Worm (Caenorhabditis elegans) whole organism, midembryonic: ENCODE measurements around the gene str-217.
A peak's percentile ranks its signal among the peaks of the same experiment; 100 is the strongest.

ENCODE experiments used
- T22C8.4 ChIP-seq: fragments of 200-800 bp; sonication (Bioruptor generic); IDR thresholded peaks from 2 replicates; pipeline ENCODE4 v1.3.6; 2022; ENCODE audit warnings: missing genetic modification characterization, missing compliant biosample characterization
- cog-1 ChIP-seq: sonication (generic microtip); optimal IDR thresholded peaks from 2 replicates; lab custom pipeline; 2016; ENCODE audit warnings: missing genetic modification characterization, missing compliant biosample characterization
- flt-1 ChIP-seq: fragments of 200-800 bp; sonication (Bioruptor generic); IDR thresholded peaks from 2 replicates; pipeline ENCODE4 v1.3.6; 2022; ENCODE audit warnings: missing genetic modification characterization, missing compliant biosample characterization
- klf-2 ChIP-seq: fragments of 200-800 bp; sonication (Bioruptor generic); conservative IDR thresholded peaks from 2 replicates; pipeline ENCODE4 v1.3.6; 2022; ENCODE audit warnings: missing genetic modification reagents, missing genetic modification characterization, missing compliant biosample characterization
- med-1 ChIP-seq: sonication (generic microtip); optimal IDR thresholded peaks from 2 replicates; lab custom pipeline; 2017; ENCODE audit warnings: missing genetic modification characterization, mild to moderate bottlenecking, missing compliant biosample characterization, antibody characterized with exemption, missing genetic modification reagents; ENCODE audit not compliant: insufficient read depth
- ref-1 ChIP-seq: fragments of 200-800 bp; sonication (Bioruptor generic); conservative IDR thresholded peaks from 2 replicates; pipeline ENCODE4 v1.3.6; 2022; ENCODE audit warnings: missing genetic modification reagents, missing genetic modification characterization, missing compliant biosample characterization
- tab-1 ChIP-seq: fragments of 200-800 bp; sonication (Bioruptor generic); IDR thresholded peaks from 2 replicates; pipeline ENCODE4 v1.3.6; 2022; ENCODE audit warnings: missing genetic modification characterization, missing compliant biosample characterization
- ztf-23 ChIP-seq: fragments of 200-800 bp; sonication (Bioruptor generic); IDR thresholded peaks from 2 replicates; pipeline ENCODE4 v1.3.6; 2022; ENCODE audit warnings: missing genetic modification reagents, missing genetic modification characterization, missing compliant biosample characterization
- ztf-29 ChIP-seq: fragments of 200-800 bp; sonication (Bioruptor generic); IDR thresholded peaks from 2 replicates; pipeline ENCODE4 v1.3.6; 2022; ENCODE audit warnings: missing genetic modification reagents, missing genetic modification characterization, missing compliant biosample characterization

str-217 gene

DNA sequence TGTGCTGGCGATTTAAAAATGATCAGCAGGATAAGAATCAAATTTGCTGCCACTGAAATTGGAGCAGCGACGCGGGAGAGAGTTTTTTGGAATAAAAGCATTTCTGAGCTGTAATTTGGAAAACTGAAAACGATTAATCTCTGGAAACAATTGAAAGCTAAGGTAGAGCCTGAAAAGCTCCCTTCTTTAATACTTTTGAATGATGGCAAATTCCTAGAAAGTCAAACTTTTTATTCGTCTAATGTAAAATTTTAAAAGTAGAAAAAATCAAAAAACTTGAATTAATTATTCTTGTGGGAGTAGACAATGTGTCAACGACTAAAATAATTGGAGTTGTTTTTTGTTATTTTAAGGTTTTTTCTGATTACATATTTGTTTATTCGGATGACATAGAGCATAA, at the start of gene str-217:
Gene str-217 (minus strand): TSS at position 101 of the 400 bp plus-strand sequence.
- TF ChIP-seq T22C8.4 (GFP tag; lab: Robert Waterston, UW) (no peak), ref-1 (GFP tag; lab: Robert Waterston, UW) (no peak), med-1 (GFP tag; lab: Kevin White, UChicago) (no peak), ztf-29 (GFP tag; lab: Robert Waterston, UW) (no peak), cog-1 (no peak), ztf-23 (GFP tag; lab: Robert Waterston, UW) (no peak), flt-1 (no peak), tab-1 (no peak), klf-2 (GFP tag; lab: Robert Waterston, UW) (no peak)

DNA sequence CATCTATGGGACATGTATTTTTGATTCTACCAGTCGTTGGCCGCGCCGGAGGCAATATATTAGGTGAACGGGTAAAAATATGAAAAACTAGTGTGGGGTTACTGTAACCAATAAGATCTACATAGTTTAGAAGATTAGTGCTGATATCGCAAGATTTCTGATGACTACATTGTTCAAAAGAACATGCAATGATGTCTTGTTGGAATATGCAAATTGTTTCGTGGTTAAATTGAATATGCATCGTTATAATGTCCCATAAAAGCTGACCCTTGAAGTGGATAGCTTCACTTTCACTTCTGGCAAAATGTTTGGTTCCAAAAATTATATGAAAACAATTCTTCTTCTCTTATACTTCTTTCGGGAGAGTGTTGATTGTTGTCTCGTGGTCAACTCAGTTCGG, 44.4 kb upstream of the str-217 start, which contains the start of gene F28B1.2:
Gene F28B1.2 (plus strand): TSS at position 301 of the 400 bp plus-strand sequence.
- no peak for TF ChIP-seq klf-2 (GFP tag; lab: Robert Waterston, UW)
- no peak for TF ChIP-seq tab-1
- TF ChIP-seq flt-1, result no peak
- no peak for TF ChIP-seq ref-1 (GFP tag; lab: Robert Waterston, UW)
- TF ChIP-seq ztf-23 (GFP tag; lab: Robert Waterston, UW), result no peak
- TF ChIP-seq ztf-29 (GFP tag; lab: Robert Waterston, UW), result no peak
- TF ChIP-seq T22C8.4 (GFP tag; lab: Robert Waterston, UW), result no peak
- no peak for TF ChIP-seq med-1 (GFP tag; lab: Kevin White, UChicago)
- no peak for TF ChIP-seq cog-1

DNA sequence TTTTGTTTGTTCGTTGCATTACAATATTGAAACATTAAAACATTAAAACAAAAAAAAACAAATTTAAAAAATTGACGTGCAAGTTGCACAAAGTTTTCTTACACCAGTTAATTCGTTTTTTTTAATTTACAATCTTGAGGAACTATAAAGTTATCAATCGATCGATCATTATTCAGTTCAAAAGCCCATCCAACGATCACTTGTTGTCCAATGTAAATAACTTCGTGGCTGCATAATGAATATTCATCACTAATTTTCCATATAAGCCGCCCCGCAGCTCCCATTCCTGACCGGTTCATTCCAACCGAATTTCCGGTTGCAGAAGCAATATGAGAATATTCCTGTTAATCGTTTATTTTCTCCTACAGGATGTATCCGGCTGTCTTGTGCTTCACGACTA, 42.2 kb upstream of the str-217 start, which contains the start of gene hpo-33:
Gene hpo-33 (plus strand): TSS at position 301 of the 400 bp plus-strand sequence.
- no peak for TF ChIP-seq ref-1 (GFP tag; lab: Robert Waterston, UW)

DNA sequence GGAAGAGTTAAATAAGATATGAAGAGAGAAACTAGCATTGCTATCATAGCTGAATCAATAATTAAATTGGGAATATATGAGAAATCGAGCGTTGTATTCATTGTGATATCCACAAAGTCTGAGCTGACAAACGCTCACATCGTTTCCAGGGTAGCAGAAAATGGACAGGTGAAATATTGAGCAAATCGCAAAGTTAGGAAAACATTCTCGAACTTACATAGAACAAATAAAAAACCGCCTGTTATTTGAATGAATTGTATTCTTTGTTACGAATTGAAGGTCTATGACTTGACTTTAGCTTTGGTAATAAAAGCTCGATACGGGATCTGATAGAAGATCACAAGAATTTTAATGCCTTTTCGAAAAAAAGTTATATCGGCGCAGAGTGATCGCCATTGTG, 35.7 kb upstream of the str-217 start, which contains the start of gene srz-94:
Gene srz-94 (minus strand): TSS at position 101 of the 400 bp plus-strand sequence.
- TF ChIP-seq T22C8.4 (GFP tag; lab: Robert Waterston, UW) (no peak), med-1 (GFP tag; lab: Kevin White, UChicago) (no peak), ztf-29 (GFP tag; lab: Robert Waterston, UW) (no peak), flt-1 (no peak), klf-2 (GFP tag; lab: Robert Waterston, UW) (no peak)

DNA sequence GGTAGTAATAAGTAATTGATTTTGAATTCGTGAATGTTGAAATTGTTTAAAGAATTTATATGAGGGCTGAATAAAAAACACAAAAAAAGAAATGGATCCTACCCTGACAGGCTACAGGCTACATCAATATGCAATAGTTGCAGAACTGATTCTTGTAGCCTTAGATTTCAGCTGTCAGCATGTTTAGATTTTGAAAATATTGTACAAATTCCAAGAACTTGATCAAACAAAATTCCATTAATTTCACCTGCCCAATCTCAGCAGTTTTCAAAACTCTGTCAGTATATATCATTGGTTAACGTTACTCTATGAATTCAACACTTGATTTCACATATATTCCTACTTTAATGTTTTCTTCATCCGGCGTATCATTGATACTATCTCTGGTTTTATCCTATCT, 30.3 kb upstream of the str-217 start:
- no peak for TF ChIP-seq tab-1
- no peak for TF ChIP-seq flt-1
- TF ChIP-seq cog-1, result no peak
- no peak for TF ChIP-seq T22C8.4 (GFP tag; lab: Robert Waterston, UW)
- TF ChIP-seq ztf-29 (GFP tag; lab: Robert Waterston, UW), result no peak
- TF ChIP-seq ref-1 (GFP tag; lab: Robert Waterston, UW), result no peak
- no peak for TF ChIP-seq klf-2 (GFP tag; lab: Robert Waterston, UW)
- no peak for TF ChIP-seq med-1 (GFP tag; lab: Kevin White, UChicago)

DNA sequence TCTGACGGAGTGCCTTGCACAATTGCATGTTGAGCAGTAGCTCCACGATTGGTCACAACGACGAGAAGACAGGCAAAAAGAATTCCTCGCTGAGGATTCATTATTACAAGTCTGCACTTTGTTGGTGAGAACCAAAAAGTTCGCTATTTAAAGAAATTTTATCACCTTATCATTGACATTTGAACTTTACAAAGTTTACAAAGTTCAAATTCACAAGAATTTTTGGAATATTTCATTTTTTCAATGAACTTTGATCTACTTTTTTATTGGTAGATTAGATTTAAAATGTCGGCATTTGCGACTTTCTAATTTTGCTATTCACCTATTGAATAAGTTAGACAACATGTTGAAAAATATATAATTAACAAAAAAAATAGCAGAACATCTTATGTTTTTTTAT, 26.2 kb upstream of the str-217 start, which contains the start of gene F49H6.15:
Gene F49H6.15 (minus strand): TSS at position 101 of the 400 bp plus-strand sequence.
- no peak for TF ChIP-seq flt-1
- TF ChIP-seq cog-1, result no peak
- no peak for TF ChIP-seq ref-1 (GFP tag; lab: Robert Waterston, UW)
- no peak for TF ChIP-seq klf-2 (GFP tag; lab: Robert Waterston, UW)
- TF ChIP-seq ztf-23 (GFP tag; lab: Robert Waterston, UW), result no peak
- no peak for TF ChIP-seq T22C8.4 (GFP tag; lab: Robert Waterston, UW)
- TF ChIP-seq tab-1, result no peak
- no peak for TF ChIP-seq med-1 (GFP tag; lab: Kevin White, UChicago)
- TF ChIP-seq ztf-29 (GFP tag; lab: Robert Waterston, UW), result no peak

DNA sequence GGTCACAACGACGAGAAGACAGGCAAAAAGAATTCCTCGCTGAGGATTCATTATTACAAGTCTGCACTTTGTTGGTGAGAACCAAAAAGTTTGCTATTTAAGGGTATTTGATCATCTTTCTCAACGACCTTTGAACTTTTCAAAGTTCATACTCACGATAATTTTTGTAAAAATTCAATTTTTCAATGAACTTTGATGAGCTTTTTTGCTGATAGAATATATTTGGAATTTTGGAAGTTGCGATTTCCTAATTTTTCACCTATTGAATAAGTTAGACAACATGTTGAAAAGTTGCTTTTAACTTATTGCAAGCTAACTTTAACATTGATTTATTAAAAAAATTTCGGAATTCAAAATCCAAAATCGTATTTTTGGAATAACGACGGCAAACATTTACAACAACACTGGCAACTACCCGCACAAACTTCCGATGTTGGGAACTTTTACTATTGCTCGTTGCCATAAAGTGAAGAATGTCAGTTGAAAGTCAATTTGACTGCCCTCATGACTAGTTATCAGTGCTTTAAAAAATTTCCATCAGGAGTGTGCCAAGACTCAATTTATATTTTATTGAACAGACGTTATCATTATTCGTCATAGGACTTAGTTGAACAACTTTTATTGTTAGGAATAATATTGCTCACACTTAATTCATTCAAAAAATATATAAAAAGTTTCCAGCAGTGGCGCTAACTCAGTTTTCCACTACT, 22.7 kb upstream of the str-217 start, which contains the start of the genes F49H6.8 and F49H6.5:
Gene F49H6.8 (minus strand): TSS at position 51 of the 710 bp plus-strand sequence.
Gene F49H6.5 (plus strand): TSS at position 629 of the 710 bp plus-strand sequence.
- TF ChIP-seq med-1 (GFP tag; lab: Kevin White, UChicago) (no peak), flt-1 (no peak), ztf-29 (GFP tag; lab: Robert Waterston, UW) (no peak), ref-1 (GFP tag; lab: Robert Waterston, UW) (no peak), klf-2 (GFP tag; lab: Robert Waterston, UW) (no peak), ztf-23 (GFP tag; lab: Robert Waterston, UW) (no peak), cog-1 (no peak), T22C8.4 (GFP tag; lab: Robert Waterston, UW) (no peak), tab-1 (no peak)

DNA sequence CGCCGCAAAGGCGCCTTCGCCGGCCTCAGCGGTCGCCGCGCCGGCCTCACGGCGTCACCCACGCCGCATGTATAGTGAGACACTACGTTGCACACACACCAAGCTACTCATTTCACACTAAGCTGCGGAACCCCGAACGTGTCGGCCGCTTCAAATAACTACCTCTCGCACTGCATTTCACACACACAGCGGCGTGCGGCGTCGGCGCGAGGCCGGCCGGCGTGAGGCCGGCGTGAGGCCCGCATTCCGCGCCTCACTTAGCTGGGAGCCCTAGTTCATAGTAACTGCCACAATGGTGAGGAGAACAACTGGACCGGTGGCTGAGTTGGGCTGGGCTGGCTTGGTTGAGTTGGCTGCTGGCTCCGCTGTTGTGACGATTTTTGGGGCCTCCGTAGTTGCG, 22.0 kb upstream of the str-217 start:
- 0 out of 2 replicates have a peak, but pooled peaks have one; percentile 25 for TF ChIP-seq tab-1

ce11 chrV:17021361-17021760, 21.3 kb upstream of the str-217 start, which contains the start of gene F49H6.12:
F49H6.12 (minus strand) TSS chrV:17021461.
- no peak for TF ChIP-seq ztf-29 (GFP tag; lab: Robert Waterston, UW)
- no peak for TF ChIP-seq tab-1
- no peak for TF ChIP-seq med-1 (GFP tag; lab: Kevin White, UChicago)
- no peak for TF ChIP-seq ztf-23 (GFP tag; lab: Robert Waterston, UW)
- no peak for TF ChIP-seq T22C8.4 (GFP tag; lab: Robert Waterston, UW)

DNA sequence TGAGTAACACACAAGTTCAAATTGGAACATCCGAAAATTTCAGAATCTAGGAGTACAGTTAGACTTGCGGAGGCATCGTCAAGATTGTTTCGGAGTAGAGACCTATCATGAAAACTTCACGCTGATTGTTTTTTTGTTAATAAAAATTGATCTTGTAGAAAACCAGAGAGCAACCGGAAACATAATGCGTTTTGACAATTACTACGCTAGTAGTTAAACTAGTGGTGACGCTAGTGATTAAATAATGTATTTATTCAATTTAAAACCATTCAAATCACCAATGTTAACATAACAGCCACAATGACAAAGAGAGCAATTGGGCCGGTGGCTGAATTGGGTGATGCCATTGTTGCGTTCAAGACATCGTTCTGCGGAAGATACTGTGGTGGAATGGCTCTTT, 19.6 kb upstream of the str-217 start, which contains the start of gene F49H6.17:
Gene F49H6.17 (plus strand): TSS at position 301 of the 400 bp plus-strand sequence.
- TF ChIP-seq ref-1 (GFP tag; lab: Robert Waterston, UW), result no peak
- TF ChIP-seq T22C8.4 (GFP tag; lab: Robert Waterston, UW), result no peak
- no peak for TF ChIP-seq tab-1
- no peak for TF ChIP-seq klf-2 (GFP tag; lab: Robert Waterston, UW)
- TF ChIP-seq ztf-23 (GFP tag; lab: Robert Waterston, UW), result no peak
- no peak for TF ChIP-seq med-1 (GFP tag; lab: Kevin White, UChicago)
